Worm (Caenorhabditis elegans) whole organism, L1 larva: ENCODE measurements around the gene F58H1.5.

Experiments
- F16B12.6 ChIP-seq: fragments of 150-350 bp; optimal IDR thresholded peaks from 2 replicates; lab custom pipeline; 2014; ENCODE audit warnings: missing biosample characterization, missing genetic modification characterization
- ceh-63 ChIP-seq: fragments of 200-800 bp; sonication (Bioruptor generic); optimal IDR thresholded peaks from 2 replicates; lab custom pipeline; 2018; ENCODE audit warnings: mild to moderate bottlenecking, missing genetic modification characterization, missing compliant biosample characterization
- dpl-1 ChIP-seq, 3 experiments: fragments of 150-350 bp in 2 of 3; sonication (generic microtip) in 1 of 3; optimal IDR thresholded peaks; 2 replicates each; lab custom pipeline; 2014 to 2017; ENCODE audit warnings: missing biosample characterization in 3 of 3, missing genetic modification characterization in 3 of 3, missing genetic modification reagents in 3 of 3
- fkh-10 ChIP-seq: sonication (generic microtip); optimal IDR thresholded peaks from 2 replicates; lab custom pipeline; 2017; ENCODE audit warnings: missing biosample characterization, missing genetic modification reagents, missing genetic modification characterization
- fos-1 ChIP-seq: fragments of 150-350 bp; optimal IDR thresholded peaks from 2 replicates; lab custom pipeline; 2014; ENCODE audit warnings: missing biosample characterization, missing genetic modification characterization
- zag-1 ChIP-seq: fragments of 150-350 bp; optimal IDR thresholded peaks from 2 replicates; lab custom pipeline; 2014; ENCODE audit warnings: missing biosample characterization, missing genetic modification characterization
- ztf-11 ChIP-seq, 2 experiments: sonication (generic microtip); optimal IDR thresholded peaks; 2 replicates each; lab custom pipeline; 2016 to 2017; ENCODE audit warnings: missing genetic modification characterization in 2 of 2, missing biosample characterization in 1 of 2, missing compliant biosample characterization in 1 of 2

DNA sequence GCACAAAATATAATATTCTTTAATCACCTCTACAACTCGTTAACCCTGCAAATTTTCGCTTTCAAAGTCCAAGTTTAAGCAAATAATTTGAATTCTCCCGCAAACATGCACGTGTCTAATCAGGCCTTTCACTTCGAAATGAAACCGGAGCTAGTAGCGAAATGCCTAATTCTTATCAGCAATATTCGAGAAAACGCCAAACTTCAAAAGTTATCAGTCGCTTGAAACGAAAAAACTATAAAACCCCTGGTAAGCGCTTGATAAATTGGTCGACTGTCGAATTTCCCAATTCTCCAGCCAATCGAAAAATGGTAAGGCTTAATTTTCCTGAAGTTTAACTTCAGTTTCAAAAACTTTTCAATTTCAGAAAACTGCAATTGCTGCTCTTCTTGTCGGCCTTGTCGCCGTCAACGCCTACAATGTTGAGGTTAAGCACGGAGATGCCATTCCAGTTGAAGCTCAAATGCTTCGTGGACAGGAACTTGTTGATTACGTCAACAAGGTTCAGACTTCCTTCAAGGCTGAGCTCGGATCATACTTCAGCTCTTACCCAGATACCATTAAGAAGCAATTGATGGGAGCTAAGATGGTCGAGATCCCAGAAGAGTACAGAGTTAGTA, 44.8 kb downstream of the F58H1.5 start, which contains the start of gene cpr-9:
- TF ChIP-seq fos-1 (tag; lab: Kevin White, UChicago), result no peak
- TF ChIP-seq ztf-11 (tag; optimal IDR thresholded peaks at IDR 0.05; lab: Kevin White, UChicago), result no peak
- TF ChIP-seq dpl-1 (GFP tag; optimal IDR thresholded peaks at IDR 0.05; lab: Kevin White, UChicago), result no peak
- no peak for TF ChIP-seq fkh-10 (GFP tag; lab: Kevin White, UChicago)
- TF ChIP-seq ceh-63 (GFP tag; lab: Kevin White, UChicago), result no peak
- no peak for TF ChIP-seq zag-1 (tag; lab: Kevin White, UChicago)
- TF ChIP-seq F16B12.6, result no peak
